Worm (Caenorhabditis elegans) whole organism, L1 larva: ENCODE results near the gene R07E4.3.

Source experiments
- C34B4.2 ChIP-seq: sonication (generic microtip); optimal IDR thresholded peaks from 2 replicates; lab custom pipeline; 2017; ENCODE audit warnings: mild to moderate bottlenecking, missing genetic modification characterization, missing compliant biosample characterization
- F16B12.6 ChIP-seq: fragments of 150-350 bp; optimal IDR thresholded peaks from 2 replicates; lab custom pipeline; 2014; ENCODE audit warnings: missing biosample characterization, missing genetic modification characterization
- aha-1 ChIP-seq: fragments of 150-350 bp; optimal IDR thresholded peaks from 2 replicates; lab custom pipeline; 2014; ENCODE audit warnings: missing biosample characterization, missing genetic modification characterization
- alr-1 ChIP-seq: fragments of 200-800 bp; sonication (Bioruptor generic); optimal IDR thresholded peaks from 2 replicates; lab custom pipeline; 2018; ENCODE audit warnings: borderline replicate concordance, mild to moderate bottlenecking, missing genetic modification characterization, missing compliant biosample characterization
- ceh-8 ChIP-seq: fragments of 200-800 bp; sonication (Bioruptor generic); optimal IDR thresholded peaks from 2 replicates; lab custom pipeline; 2018; ENCODE audit warnings: mild to moderate bottlenecking, missing genetic modification characterization, moderate library complexity, missing compliant biosample characterization
- ceh-90 ChIP-seq: sonication (generic microtip); optimal IDR thresholded peaks from 2 replicates; lab custom pipeline; 2016; ENCODE audit warnings: missing genetic modification characterization, missing compliant biosample characterization
- dpl-1 ChIP-seq, 3 experiments: fragments of 150-350 bp in 2 of 3; sonication (generic microtip) in 1 of 3; optimal IDR thresholded peaks; 2 replicates each; lab custom pipeline; 2014 to 2017; ENCODE audit warnings: missing biosample characterization in 3 of 3, missing genetic modification characterization in 3 of 3, missing genetic modification reagents in 3 of 3
- elt-3 ChIP-seq, 6 experiments: fragments of 150-350 bp in 1 of 6; sonication (generic microtip); optimal IDR thresholded peaks; 2 replicates each; lab custom pipeline; 2017 to 2018; ENCODE audit warnings: missing biosample characterization in 6 of 6, missing genetic modification characterization in 6 of 6, inconsistent platforms in 1 of 6
- fkh-10 ChIP-seq: sonication (generic microtip); optimal IDR thresholded peaks from 2 replicates; lab custom pipeline; 2017; ENCODE audit warnings: missing biosample characterization, missing genetic modification reagents, missing genetic modification characterization
- hlh-17 ChIP-seq: fragments of 200-800 bp; sonication (Bioruptor generic); optimal IDR thresholded peaks from 2 replicates; lab custom pipeline; 2018; ENCODE audit warnings: missing genetic modification characterization, mild to moderate bottlenecking, missing compliant biosample characterization, moderate library complexity, borderline replicate concordance
- lin-14 ChIP-seq: fragments of 200-800 bp; sonication (Bioruptor generic); optimal IDR thresholded peaks from 2 replicates; lab custom pipeline; 2018; ENCODE audit warnings: mild to moderate bottlenecking, missing genetic modification characterization, moderate library complexity, missing compliant biosample characterization
- lin-15B ChIP-seq: fragments of 150-350 bp; sonication (generic microtip); optimal IDR thresholded peaks from 3 replicates; lab custom pipeline; 2014; ENCODE audit warnings: missing biosample characterization, missing genetic modification characterization
- lin-35 ChIP-seq, 2 experiments: fragments of 150-350 bp; optimal IDR thresholded peaks; 2 replicates each; lab custom pipeline; 2014; ENCODE audit warnings: missing biosample characterization in 2 of 2, missing genetic modification characterization in 2 of 2, missing genetic modification reagents in 2 of 2
- lir-3 ChIP-seq: sonication (generic microtip); optimal IDR thresholded peaks from 2 replicates; lab custom pipeline; 2016; ENCODE audit warnings: mild to moderate bottlenecking, missing genetic modification characterization, moderate library complexity, missing compliant biosample characterization; ENCODE audit not compliant: poor library complexity
- mdl-1 ChIP-seq, 2 experiments: fragments of 150-350 bp; optimal IDR thresholded peaks; 2 replicates each; lab custom pipeline; 2014 to 2017; ENCODE audit warnings: missing biosample characterization in 2 of 2, missing genetic modification characterization in 2 of 2, inconsistent platforms in 1 of 2
- mef-2 ChIP-seq: fragments of 150-350 bp; optimal IDR thresholded peaks from 2 replicates; lab custom pipeline; 2014; ENCODE audit warnings: missing biosample characterization, missing genetic modification characterization
- mep-1 ChIP-seq: fragments of 150-350 bp; optimal IDR thresholded peaks from 2 replicates; lab custom pipeline; 2014; ENCODE audit warnings: missing biosample characterization, missing genetic modification characterization
- nhr-11 ChIP-seq: fragments of 150-350 bp; optimal IDR thresholded peaks from 2 replicates; lab custom pipeline; 2014; ENCODE audit warnings: missing biosample characterization, missing genetic modification characterization
- nhr-19 ChIP-seq: fragments of 200-800 bp; sonication (Bioruptor generic); conservative IDR thresholded peaks from 2 replicates; pipeline ENCODE4 v1.3.6; 2022; ENCODE audit warnings: missing genetic modification characterization, missing compliant biosample characterization
- nhr-20 ChIP-seq: sonication (generic microtip); optimal IDR thresholded peaks from 2 replicates; lab custom pipeline; 2016; ENCODE audit warnings: mild to moderate bottlenecking, missing genetic modification characterization, missing compliant biosample characterization
- nhr-71 ChIP-seq: sonication (generic microtip); optimal IDR thresholded peaks from 2 replicates; lab custom pipeline; 2016; ENCODE audit warnings: mild to moderate bottlenecking, missing genetic modification characterization, moderate library complexity, missing compliant biosample characterization
- nhr-76 ChIP-seq: sonication (generic microtip); optimal IDR thresholded peaks from 2 replicates; lab custom pipeline; 2017; ENCODE audit warnings: missing biosample characterization, missing genetic modification characterization
- nhr-85 ChIP-seq: sonication (generic microtip); peaks from one replicate; lab custom pipeline; 2016; ENCODE audit warnings: missing genetic modification characterization, inconsistent platforms, missing compliant biosample characterization
- pag-3 ChIP-seq: sonication (generic microtip); optimal IDR thresholded peaks from 2 replicates; lab custom pipeline; 2017; ENCODE audit warnings: missing genetic modification characterization, mild to moderate bottlenecking, missing compliant biosample characterization, antibody characterized with exemption, borderline replicate concordance; ENCODE audit not compliant: insufficient read depth
- rnt-1 ChIP-seq: sonication (generic microtip); optimal IDR thresholded peaks from 2 replicates; lab custom pipeline; 2016; ENCODE audit warnings: mild to moderate bottlenecking, missing genetic modification characterization, moderate library complexity, missing compliant biosample characterization
- skn-1 ChIP-seq: fragments of 150-350 bp; optimal IDR thresholded peaks from 2 replicates; lab custom pipeline; 2014; ENCODE audit warnings: missing biosample characterization, missing genetic modification characterization
- snpc-4 ChIP-seq: fragments of 150-350 bp; optimal IDR thresholded peaks from 2 replicates; lab custom pipeline; 2014; ENCODE audit warnings: missing biosample characterization, missing genetic modification characterization
- snu-23 ChIP-seq: sonication (generic microtip); optimal IDR thresholded peaks from 2 replicates; lab custom pipeline; 2016; ENCODE audit warnings: missing genetic modification characterization, missing compliant biosample characterization
- sox-4 ChIP-seq: sonication (generic microtip); optimal IDR thresholded peaks from 2 replicates; lab custom pipeline; 2016; ENCODE audit warnings: missing genetic modification characterization, missing compliant biosample characterization
- unc-86 ChIP-seq: sonication (generic microtip); optimal IDR thresholded peaks from 2 replicates; lab custom pipeline; 2016; ENCODE audit warnings: missing genetic modification characterization, missing compliant biosample characterization
- unc-98 ChIP-seq: fragments of 200-800 bp; sonication (Bioruptor generic); IDR thresholded peaks from 2 replicates; pipeline ENCODE4 v1.3.6; 2022; ENCODE audit warnings: missing genetic modification characterization, missing compliant biosample characterization
- vab-15 ChIP-seq: sonication (generic microtip); optimal IDR thresholded peaks from 2 replicates; lab custom pipeline; 2017; ENCODE audit warnings: missing genotype, mild to moderate bottlenecking, missing genetic modification characterization, missing compliant biosample characterization
- xbp-1 ChIP-seq: sonication (generic microtip); optimal IDR thresholded peaks from 2 replicates; lab custom pipeline; 2016; ENCODE audit warnings: missing genetic modification characterization, missing compliant biosample characterization
- ztf-4 ChIP-seq: fragments of 150-350 bp; optimal IDR thresholded peaks from 2 replicates; lab custom pipeline; 2014; ENCODE audit warnings: missing biosample characterization, missing genetic modification characterization

Gene R07E4.3

DNA sequence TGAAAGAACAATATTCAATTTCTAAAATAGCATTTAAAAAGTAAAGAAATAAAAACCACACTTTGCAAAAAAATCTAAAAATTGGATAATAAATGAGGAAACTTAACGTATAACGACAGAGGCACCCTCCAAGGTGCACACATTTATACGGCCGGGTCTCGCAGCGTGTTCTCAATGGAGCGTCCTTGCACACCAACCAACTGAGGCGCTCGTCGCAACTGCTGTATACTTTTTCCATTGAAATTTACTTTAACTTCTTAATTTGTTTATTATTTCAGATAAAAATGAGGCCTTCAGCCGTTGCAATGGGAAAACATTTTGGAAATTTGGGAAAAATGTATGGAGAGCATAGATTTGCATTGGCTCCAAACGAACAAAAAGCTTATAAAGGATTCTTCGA, at the start of gene R07E4.3, which contains the start of gene R07E4.5 (continued):
- TF ChIP-seq aha-1 (no peak), vab-15 (tag; lab: Kevin White, UChicago) (no peak), nhr-19 (peak; percentile 65), ceh-90 (no peak), alr-1 (tag; lab: Kevin White, UChicago) (no peak), lin-15B (peak; percentile 70), ceh-8 (GFP tag; lab: Kevin White, UChicago) (no peak), lir-3 (tag; lab: Kevin White, UChicago) (no peak), snpc-4 (tag; lab: Kevin White, UChicago) (no peak), mef-2 (no peak), rnt-1 (tag; lab: Kevin White, UChicago) (no peak), C34B4.2 (no peak), nhr-76 (tag; lab: Kevin White, UChicago) (no peak), dpl-1 (GFP tag; optimal IDR thresholded peaks at IDR 0.05; lab: Kevin White, UChicago) (peak; percentile 57 to 74 (median 71)), lin-35 (GFP tag; optimal IDR thresholded peaks at IDR 0.05; lab: Kevin White, UChicago) (peak; percentile 80 to 87), nhr-85 (tag; lab: Kevin White, UChicago) (peak; percentile 77), nhr-11 (tag; lab: Kevin White, UChicago) (no peak), lin-14 (GFP tag; lab: Kevin White, UChicago) (peak; percentile 77), unc-86 (tag; lab: Kevin White, UChicago) (peak; percentile 45), nhr-71 (tag; lab: Kevin White, UChicago) (peak; percentile 81), mep-1 (tag; lab: Kevin White, UChicago) (peak; percentile 70), skn-1 (tag; lab: Kevin White, UChicago) (peak; percentile 61), pag-3 (tag; lab: Kevin White, UChicago) (no peak), elt-3 (tag; optimal IDR thresholded peaks at IDR 0.05; lab: Kevin White, UChicago) (peak in 2 of 6 experiments; percentile 12 to 76), unc-98 (GFP tag; lab: Robert Waterston, UW) (no peak), nhr-20 (tag; lab: Kevin White, UChicago) (peak; percentile 81), hlh-17 (no peak), sox-4 (tag; lab: Kevin White, UChicago) (no peak), xbp-1 (tag; lab: Kevin White, UChicago) (peak; percentile 86), mdl-1 (tag; optimal IDR thresholded peaks at IDR 0.05; lab: Kevin White, UChicago) (peak in 1 of 2 experiments; percentile 76)

DNA sequence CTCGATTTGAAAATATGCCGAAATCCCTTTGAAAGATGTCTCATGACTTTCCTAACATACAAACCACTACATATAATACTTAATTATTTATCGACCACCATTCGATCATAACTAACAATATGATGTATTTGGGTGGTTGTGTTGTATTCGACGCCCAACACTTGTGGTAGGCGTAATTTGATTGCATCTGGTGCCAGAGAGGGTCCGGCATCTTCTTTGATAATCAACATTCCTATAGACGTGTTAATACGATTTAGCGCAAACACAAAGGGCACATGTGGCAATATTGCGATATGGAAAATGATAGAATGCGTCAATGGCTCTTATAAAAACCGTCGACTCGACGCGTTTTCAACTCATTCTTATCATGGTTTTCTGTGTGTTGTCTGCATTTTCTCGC, 49.4 kb upstream of the R07E4.3 start:
- TF ChIP-seq snu-23 (GFP tag; lab: Kevin White, UChicago) = no peak
- no peak for TF ChIP-seq fkh-10 (GFP tag; lab: Kevin White, UChicago)
- peak; percentile 15 for TF ChIP-seq lin-14 (GFP tag; lab: Kevin White, UChicago)

DNA sequence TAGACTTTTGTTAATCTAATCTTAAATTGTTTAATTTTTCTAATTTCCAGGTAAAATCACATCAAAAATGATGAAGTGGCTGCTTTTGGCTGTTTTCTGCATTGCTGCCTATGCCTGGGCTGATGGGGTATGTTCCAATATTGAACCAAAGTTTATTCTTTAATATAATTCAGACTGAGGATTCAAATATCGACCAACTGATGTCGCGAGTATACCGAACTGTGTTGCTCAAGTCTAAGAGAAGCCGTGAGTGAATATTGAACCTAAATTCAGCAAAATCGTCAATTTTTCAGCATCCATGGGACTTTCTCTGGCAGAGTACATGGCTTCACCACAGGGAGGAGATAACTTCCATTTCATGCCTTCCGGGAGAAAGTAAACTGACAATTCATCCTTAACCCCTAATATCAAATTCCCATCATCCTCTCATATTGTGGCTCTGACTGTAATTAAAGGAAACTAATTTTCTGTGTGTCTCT, 48.6 kb upstream of the R07E4.3 start, which contains the start of gene nlp-49:
TSS of gene nlp-49 (plus strand) at position 51 of the 479 bp plus-strand sequence.
- TF ChIP-seq F16B12.6 (tag; lab: Kevin White, UChicago) (no peak), mef-2 (no peak), ztf-4 (tag; lab: Kevin White, UChicago) (no peak), pag-3 (tag; lab: Kevin White, UChicago) (no peak), dpl-1 (GFP tag; optimal IDR thresholded peaks at IDR 0.05; lab: Kevin White, UChicago) (no peak)

- TF ChIP-seq pag-3 (tag; lab: Kevin White, UChicago) = no peak
- TF ChIP-seq, all 84 proteins: peak for 0
Observed at ce11 chrX:5905764-5906163, 47.5 kb upstream of the R07E4.3 start.
